Fruit fly (Drosophila melanogaster) whole organism, embryonic: Measurements from ENCODE around the gene Ocrl.

ENCODE experiments used
- Asciz ChIP-seq: fragments of 200-800 bp; sonication (Bioruptor generic); optimal IDR thresholded peaks from 2 replicates; lab custom pipeline; 2017; ENCODE audit warnings: missing biosample characterization, mild to moderate bottlenecking, missing genetic modification characterization, missing genetic modification reagents
- Atf-2 ChIP-seq: fragments of 200-800 bp; sonication (Bioruptor generic); optimal IDR thresholded peaks from 2 replicates; lab custom pipeline; 2016; ENCODE audit warnings: missing biosample characterization, missing genetic modification characterization
- CG10274 ChIP-seq: fragments of 200-800 bp; sonication (Bioruptor generic); optimal IDR thresholded peaks from 3 replicates; lab custom pipeline; 2017; ENCODE audit warnings: missing biosample characterization, mild to moderate bottlenecking, missing genetic modification characterization
- CG11456 ChIP-seq: fragments of 200-800 bp; sonication (Bioruptor generic); IDR thresholded peaks from 3 replicates; pipeline ENCODE4 v1.3.6; 2022; ENCODE audit warnings: missing biosample characterization, missing genetic modification characterization
- CG12769 ChIP-seq: fragments of 200-800 bp; sonication (Bioruptor generic); optimal IDR thresholded peaks from 2 replicates; lab custom pipeline; 2019; ENCODE audit warnings: missing biosample characterization, mild to moderate bottlenecking, missing genetic modification characterization, moderate library complexity
- CG13123 ChIP-seq: fragments of 200-800 bp; sonication (Bioruptor generic); optimal IDR thresholded peaks from 2 replicates; lab custom pipeline; 2016; ENCODE audit warnings: missing biosample characterization, missing genetic modification characterization
- CG14050 ChIP-seq: fragments of 200-800 bp; sonication (Bioruptor generic); IDR thresholded peaks from 3 replicates; pipeline ENCODE4 v1.3.6; 2022; ENCODE audit warnings: missing biosample characterization, missing genetic modification characterization
- CG1792 ChIP-seq: fragments of 200-800 bp; sonication (Bioruptor generic); optimal IDR thresholded peaks from 2 replicates; lab custom pipeline; 2016; ENCODE audit warnings: missing biosample characterization, missing genetic modification characterization
- CG18011 ChIP-seq: fragments of 200-800 bp; sonication (Bioruptor generic); optimal IDR thresholded peaks from 2 replicates; lab custom pipeline; 2017; ENCODE audit warnings: missing biosample characterization, missing genetic modification characterization, mild to moderate bottlenecking, moderate library complexity, missing genotype
- CG2129 ChIP-seq: fragments of 200-800 bp; sonication (Bioruptor generic); IDR thresholded peaks from 2 replicates; pipeline ENCODE4 v1.3.6; 2022; ENCODE audit warnings: missing biosample characterization, missing genetic modification characterization; ENCODE audit not compliant: partially characterized antibody
- CG31365 ChIP-seq: fragments of 200-800 bp; sonication (Bioruptor generic); optimal IDR thresholded peaks from 2 replicates; lab custom pipeline; 2018; ENCODE audit warnings: missing biosample characterization, mild to moderate bottlenecking, missing genetic modification characterization
- CG4282 ChIP-seq: fragments of 200-800 bp; sonication (Bioruptor generic); optimal IDR thresholded peaks from 2 replicates; lab custom pipeline; 2016; ENCODE audit warnings: missing biosample characterization, missing genetic modification characterization
- CG4617 ChIP-seq: fragments of 200-800 bp; sonication (Bioruptor generic); optimal IDR thresholded peaks from 3 replicates; lab custom pipeline; 2016; ENCODE audit warnings: missing biosample characterization, missing genetic modification characterization, borderline replicate concordance
- CG6689 ChIP-seq: fragments of 200-800 bp; sonication (Bioruptor generic); IDR thresholded peaks from 2 replicates; pipeline ENCODE4 v1.3.6; 2022; ENCODE audit warnings: missing biosample characterization, missing genetic modification characterization
- CG6765 ChIP-seq: fragments of 200-800 bp; sonication (Bioruptor generic); optimal IDR thresholded peaks from 3 replicates; lab custom pipeline; 2017; ENCODE audit warnings: missing biosample characterization, mild to moderate bottlenecking, missing genetic modification characterization
- CG8089 ChIP-seq: fragments of 200-800 bp; sonication (Bioruptor generic); optimal IDR thresholded peaks from 3 replicates; lab custom pipeline; 2016; ENCODE audit warnings: missing biosample characterization, missing genetic modification characterization
- CG8944 ChIP-seq: fragments of 200-800 bp; sonication (Bioruptor generic); optimal IDR thresholded peaks from 3 replicates; lab custom pipeline; 2016; ENCODE audit warnings: missing biosample characterization, missing genetic modification characterization
- CG9797 ChIP-seq: fragments of 200-800 bp; sonication (Bioruptor generic); optimal IDR thresholded peaks from 3 replicates; lab custom pipeline; 2018; ENCODE audit warnings: missing biosample characterization, mild to moderate bottlenecking, missing genetic modification characterization
- CG9817 ChIP-seq: fragments of 200-800 bp; sonication (Bioruptor generic); optimal IDR thresholded peaks from 2 replicates; lab custom pipeline; 2018; ENCODE audit warnings: missing biosample characterization, mild to moderate bottlenecking, missing genetic modification characterization, moderate library complexity
- E2f2 ChIP-seq: fragments of 200-800 bp; sonication (Bioruptor generic); IDR thresholded peaks from 2 replicates; pipeline ENCODE4 v1.3.6; 2022; ENCODE audit warnings: missing biosample characterization, missing genetic modification characterization
- Fer3 ChIP-seq: fragments of 200-800 bp; sonication (Bioruptor generic); optimal IDR thresholded peaks from 2 replicates; lab custom pipeline; 2018; ENCODE audit warnings: missing biosample characterization, mild to moderate bottlenecking, missing genetic modification characterization, moderate library complexity
- Gug ChIP-seq: fragments of 200-800 bp; sonication (Bioruptor generic); IDR thresholded peaks from 4 replicates; pipeline ENCODE4 v1.3.6; 2022; ENCODE audit warnings: missing biosample characterization, missing genetic modification characterization
- Hand ChIP-seq: fragments of 200-800 bp; sonication (Bioruptor generic); optimal IDR thresholded peaks from 2 replicates; lab custom pipeline; 2017; ENCODE audit warnings: mild to moderate bottlenecking, missing biosample characterization, missing genetic modification reagents, missing genetic modification characterization
- Hr39 ChIP-seq: fragments of >200 bp; optimal IDR thresholded peaks from 2 replicates; lab custom pipeline; 2017
- Lhr ChIP-seq: fragments of 200-800 bp; sonication (Bioruptor generic); optimal IDR thresholded peaks from 3 replicates; lab custom pipeline; 2017; ENCODE audit warnings: mild to moderate bottlenecking, missing biosample characterization, missing genetic modification reagents, missing genetic modification characterization
- Neu2 ChIP-seq: fragments of 200-800 bp; sonication (Bioruptor generic); optimal IDR thresholded peaks from 3 replicates; lab custom pipeline; 2016; ENCODE audit warnings: missing biosample characterization, missing genetic modification characterization, borderline replicate concordance
- Rx ChIP-seq: fragments of 200-800 bp; sonication (Bioruptor generic); IDR thresholded peaks from 2 replicates; pipeline ENCODE4 v1.3.6; 2022; ENCODE audit warnings: missing biosample characterization, missing genetic modification characterization
- TFAM ChIP-seq: fragments of 200-800 bp; sonication (Bioruptor generic); optimal IDR thresholded peaks from 2 replicates; lab custom pipeline; 2017; ENCODE audit warnings: missing biosample characterization, missing genetic modification characterization, inconsistent platforms
- Taf1 ChIP-seq: fragments of 200-800 bp; sonication (Bioruptor generic); IDR thresholded peaks from 2 replicates; pipeline ENCODE4 v1.3.6; 2022; ENCODE audit warnings: missing biosample characterization, missing genetic modification characterization
- ac ChIP-seq: fragments of 200-800 bp; sonication (Bioruptor generic); optimal IDR thresholded peaks from 3 replicates; lab custom pipeline; 2017; ENCODE audit warnings: missing biosample characterization, mild to moderate bottlenecking, missing genetic modification characterization
- disco-r ChIP-seq: fragments of 200-800 bp; sonication (Bioruptor generic); optimal IDR thresholded peaks from 2 replicates; lab custom pipeline; 2016; ENCODE audit warnings: missing biosample characterization, missing genetic modification characterization
- dysf ChIP-seq: fragments of 200-800 bp; sonication (Bioruptor generic); IDR thresholded peaks from 3 replicates; pipeline ENCODE4 v1.3.6; 2022; ENCODE audit warnings: missing biosample characterization, missing genetic modification characterization
- fd3F ChIP-seq: fragments of 200-800 bp; sonication (Bioruptor generic); optimal IDR thresholded peaks from 2 replicates; lab custom pipeline; 2018; ENCODE audit warnings: missing biosample characterization, mild to moderate bottlenecking, missing genetic modification characterization, moderate library complexity
- grau ChIP-seq: fragments of 200-800 bp; optimal IDR thresholded peaks from 3 replicates; lab custom pipeline; 2019; ENCODE audit warnings: missing biosample characterization, mild to moderate bottlenecking, missing genetic modification characterization, moderate library complexity
- jing ChIP-seq: fragments of 200-800 bp; sonication (Bioruptor generic); optimal IDR thresholded peaks from 2 replicates; lab custom pipeline; 2018; ENCODE audit warnings: missing biosample characterization, mild to moderate bottlenecking, missing genetic modification characterization
- ken ChIP-seq: fragments of 200-800 bp; sonication (Bioruptor generic); IDR thresholded peaks from 3 replicates; pipeline ENCODE4 v1.3.6; 2022; ENCODE audit warnings: missing biosample characterization, missing genetic modification characterization
- mam ChIP-seq: fragments of 200-800 bp; sonication (Bioruptor generic); optimal IDR thresholded peaks from 3 replicates; lab custom pipeline; 2016; ENCODE audit warnings: missing biosample characterization, missing genetic modification characterization
- mld ChIP-seq: fragments of 200-800 bp; sonication (Bioruptor generic); IDR thresholded peaks from 3 replicates; pipeline ENCODE4 v1.3.6; 2022; ENCODE audit warnings: missing biosample characterization, missing genetic modification characterization; ENCODE audit not compliant: partially characterized antibody
- odd ChIP-seq: fragments of 200-800 bp; sonication (Bioruptor generic); optimal IDR thresholded peaks from 2 replicates; lab custom pipeline; 2017; ENCODE audit warnings: missing biosample characterization, mild to moderate bottlenecking, missing genetic modification characterization
- pfk ChIP-seq: fragments of 200-800 bp; sonication (Bioruptor generic); optimal IDR thresholded peaks from 2 replicates; lab custom pipeline; 2018; ENCODE audit warnings: missing biosample characterization, mild to moderate bottlenecking, missing genetic modification characterization, moderate library complexity
- phol ChIP-seq: fragments of 200-800 bp; sonication (Bioruptor generic); optimal IDR thresholded peaks from 3 replicates; lab custom pipeline; 2018; ENCODE audit warnings: missing biosample characterization, mild to moderate bottlenecking, missing genetic modification characterization, moderate library complexity
- pnt ChIP-seq: fragments of 200-800 bp; sonication (Bioruptor generic); optimal IDR thresholded peaks from 3 replicates; lab custom pipeline; 2016; ENCODE audit warnings: missing biosample characterization, missing genetic modification characterization
- pzg ChIP-seq: fragments of 200-800 bp; sonication (Bioruptor generic); optimal IDR thresholded peaks from 3 replicates; lab custom pipeline; 2018; ENCODE audit warnings: missing biosample characterization, mild to moderate bottlenecking, missing genetic modification characterization, moderate library complexity
- sima ChIP-seq: fragments of 200-800 bp; sonication (Bioruptor generic); optimal IDR thresholded peaks from 2 replicates; lab custom pipeline; 2016; ENCODE audit warnings: missing biosample characterization, missing genetic modification characterization
- stwl ChIP-seq: fragments of 200-800 bp; sonication (Bioruptor generic); optimal IDR thresholded peaks from 3 replicates; lab custom pipeline; 2018; ENCODE audit warnings: missing biosample characterization, mild to moderate bottlenecking, missing genetic modification characterization, moderate library complexity
- sug ChIP-seq: fragments of 200-800 bp; optimal IDR thresholded peaks from 2 replicates; lab custom pipeline; 2019; ENCODE audit warnings: missing biosample characterization, mild to moderate bottlenecking, missing genetic modification characterization, moderate library complexity
- vfl ChIP-seq: fragments of 200-800 bp; sonication (Bioruptor generic); optimal IDR thresholded peaks from 2 replicates; lab custom pipeline; 2016; ENCODE audit warnings: missing biosample characterization, missing genetic modification characterization

Gene Ocrl

dm6 chrX:1880139-1880556 lies 42.6 kb upstream of the Ocrl start, which contains the start of gene Coa8 (continued):
- TF ChIP-seq jing (GFP tag; lab: Kevin White, UChicago) = no peak
- TF ChIP-seq CG11456 (GFP tag; lab: Robert Waterston, UW) = 0 out of 3 replicates have a peak, but pooled peaks have one; percentile 43
- no peak for TF ChIP-seq CG12769
- peak; percentile 33 for TF ChIP-seq CG9797 (GFP tag; lab: Kevin White, UChicago)
- no peak for TF ChIP-seq Taf1 (GFP tag; lab: Robert Waterston, UW)
- 0 out of 3 replicates have a peak, but pooled peaks have one; percentile 8 for TF ChIP-seq ken (GFP tag; lab: Robert Waterston, UW)
- no peak for TF ChIP-seq Neu2 (GFP tag; lab: Kevin White, UChicago)
- TF ChIP-seq Gug = peak; percentile 37; the same call in 2 of the 4 replicates
- TF ChIP-seq CG4282 = no peak
- peak; percentile 31 for TF ChIP-seq Lhr (GFP tag; lab: Kevin White, UChicago)
- no peak for TF ChIP-seq CG14050 (GFP tag; lab: Robert Waterston, UW)
- TF ChIP-seq Atf-2 = no peak
- peak; percentile 33 for TF ChIP-seq sug (tag; lab: Kevin White, UChicago)
- TF ChIP-seq pnt (GFP tag; lab: Kevin White, UChicago) = peak; percentile 12
- peak; percentile 48 for TF ChIP-seq grau (tag; lab: Kevin White, UChicago)
- TF ChIP-seq Asciz (GFP tag; lab: Kevin White, UChicago) = no peak
- no peak for TF ChIP-seq odd
- no peak for TF ChIP-seq CG1792 (GFP tag; lab: Kevin White, UChicago)
- no peak for TF ChIP-seq fd3F
- no peak for TF ChIP-seq disco-r (GFP tag; lab: Kevin White, UChicago)
- peak; percentile 14; the same call in 1 of the 2 replicates for TF ChIP-seq Rx (GFP tag; lab: Robert Waterston, UW)
- peak; percentile 57; the same call in 1 of the 3 replicates for TF ChIP-seq mld (GFP tag; lab: Robert Waterston, UW)
- TF ChIP-seq CG6765 = peak; percentile 17
- TF ChIP-seq CG10274 (GFP tag; lab: Kevin White, UChicago) = peak; percentile 19
- TF ChIP-seq phol = peak; percentile 45
- no peak for TF ChIP-seq pfk (GFP tag; lab: Kevin White, UChicago)
- no peak for TF ChIP-seq CG18011 (GFP tag; lab: Kevin White, UChicago)
- TF ChIP-seq TFAM (GFP tag; lab: Kevin White, UChicago) = no peak
- TF ChIP-seq stwl (tag; lab: Kevin White, UChicago) = no peak
- TF ChIP-seq Hand (GFP tag; lab: Kevin White, UChicago) = no peak
- peak; percentile 25; the same call in 1 of the 2 replicates for TF ChIP-seq CG6689 (GFP tag; lab: Robert Waterston, UW)
- no peak for TF ChIP-seq CG2129 (GFP tag; lab: Robert Waterston, UW)
- TF ChIP-seq CG8089 (GFP tag; lab: Kevin White, UChicago) = peak; percentile 23
- TF ChIP-seq CG8944 (GFP tag; lab: Kevin White, UChicago) = no peak
- peak; percentile 46 for TF ChIP-seq pzg (GFP tag; lab: Kevin White, UChicago)
- peak; percentile 63; the same call in 2 of the 3 replicates for TF ChIP-seq dysf (GFP tag; lab: Robert Waterston, UW)
- no peak for TF ChIP-seq CG31365
- TF ChIP-seq CG4617 (GFP tag; lab: Kevin White, UChicago) = peak; percentile 45
- no peak for TF ChIP-seq sima
- no peak for TF ChIP-seq ac (GFP tag; lab: Kevin White, UChicago)
- TF ChIP-seq Fer3 = peak; percentile 24
- 0 out of 2 replicates have a peak, but pooled peaks have one; percentile 18 for TF ChIP-seq E2f2 (GFP tag; lab: Robert Waterston, UW)
- peak; percentile 40 for TF ChIP-seq mam (GFP tag; lab: Kevin White, UChicago)
- TF ChIP-seq vfl (GFP tag; lab: Kevin White, UChicago) = no peak
- TF ChIP-seq Hr39 (lab: Kevin White, UChicago) = no peak
- no peak for TF ChIP-seq CG13123 (GFP tag; lab: Kevin White, UChicago)
- peak; percentile 45 for TF ChIP-seq CG9817 (tag; lab: Kevin White, UChicago)
